Fruit fly (Drosophila melanogaster): ENCODE data around the gene CG42540.

dm6 chr3L:4550153-4550802 is 5.6 kb upstream of the CG42540 start:
- TF ChIP-seq ovo (GFP tag; optimal IDR thresholded peaks at IDR 0.05) = no peak
- TF ChIP-seq kay (GFP tag; ENCODE audit: borderline replicate concordance) = no peak
- TF ChIP-seq pad (GFP tag; optimal IDR thresholded peaks at IDR 0.05) = no peak

Measured in whole organism, adult.